Worm (Caenorhabditis elegans) whole organism, L2 larva: Measurements from ENCODE around the gene top-2.

Source experiments
- ZK546.5 ChIP-seq: sonication (generic microtip); optimal IDR thresholded peaks from 2 replicates; lab custom pipeline; 2017; ENCODE audit warnings: missing biosample characterization, missing genetic modification characterization
- elt-1 ChIP-seq: fragments of 150-350 bp; optimal IDR thresholded peaks from 2 replicates; lab custom pipeline; 2014; ENCODE audit warnings: missing biosample characterization, missing genetic modification characterization
- lin-11 ChIP-seq: fragments of 150-350 bp; sonication (generic microtip); optimal IDR thresholded peaks from 2 replicates; lab custom pipeline; 2014; ENCODE audit warnings: missing biosample characterization, missing genetic modification characterization, inconsistent platforms, mixed read lengths
- mab-5 ChIP-seq: fragments of 150-350 bp; optimal IDR thresholded peaks from 2 replicates; lab custom pipeline; 2014; ENCODE audit warnings: missing biosample characterization, missing genetic modification characterization
- peb-1 ChIP-seq: fragments of 150-350 bp; optimal IDR thresholded peaks from 2 replicates; lab custom pipeline; 2014; ENCODE audit warnings: missing biosample characterization, missing genetic modification characterization
- skn-1 ChIP-seq: sonication (generic microtip); optimal IDR thresholded peaks from 2 replicates; lab custom pipeline; 2017; ENCODE audit warnings: missing biosample characterization, missing genetic modification characterization
- unc-62 ChIP-seq: fragments of 150-350 bp; optimal IDR thresholded peaks from 2 replicates; lab custom pipeline; 2014; ENCODE audit warnings: missing biosample characterization, missing genetic modification reagents, missing genetic modification characterization

DNA sequence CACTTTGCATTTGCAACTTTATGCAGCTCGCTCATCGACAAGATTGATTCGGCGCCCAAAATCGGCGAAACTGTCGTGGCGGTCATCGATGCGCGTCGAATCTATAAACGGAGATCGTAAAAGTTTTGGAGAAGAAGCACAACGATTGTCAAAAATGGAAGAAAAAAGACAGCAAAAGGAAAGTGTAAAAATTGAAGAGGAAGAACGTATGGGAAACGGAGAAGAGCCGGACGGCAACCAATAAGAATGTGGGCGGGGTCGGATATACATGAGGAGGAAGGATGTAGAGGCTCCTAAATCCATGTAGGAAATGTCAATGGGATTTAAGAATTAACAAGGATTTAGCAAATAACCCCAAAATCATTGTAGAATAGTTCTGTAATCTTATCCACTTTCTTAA, 26.2 kb downstream of the top-2 start, which contains the start of gene vab-23:
- no peak for TF ChIP-seq ZK546.5 (tag; lab: Kevin White, UChicago)
- no peak for TF ChIP-seq mab-5 (tag; lab: Kevin White, UChicago)
- no peak for TF ChIP-seq lin-11
- no peak for TF ChIP-seq unc-62 (GFP tag; lab: Kevin White, UChicago)
- no peak for TF ChIP-seq peb-1 (tag; lab: Kevin White, UChicago)
- TF ChIP-seq skn-1 (tag; lab: Kevin White, UChicago): no peak
- TF ChIP-seq elt-1 (tag; lab: Kevin White, UChicago): no peak
